Worm (Caenorhabditis elegans): ENCODE measurements around the gene unc-80.

unc-80 gene

ce11 chrV:20832554-20832963, 46.8 kb upstream of the unc-80 start:
- TF ChIP-seq sma-9 (GFP tag; optimal IDR thresholded peaks at IDR 0.05): peak; percentile 1
- no peak for TF ChIP-seq sma-9 (tag; optimal IDR thresholded peaks at IDR 0.05)
- no peak for TF ChIP-seq skn-1 (tag; optimal IDR thresholded peaks at IDR 0.05)
- peak in 1 of 2 experiments; percentile 35 for TF ChIP-seq lsy-2 (tag; optimal IDR thresholded peaks at IDR 0.05)
- peak; percentile 74 for TF ChIP-seq unc-55 (GFP tag; optimal IDR thresholded peaks at IDR 0.05)

DNA sequence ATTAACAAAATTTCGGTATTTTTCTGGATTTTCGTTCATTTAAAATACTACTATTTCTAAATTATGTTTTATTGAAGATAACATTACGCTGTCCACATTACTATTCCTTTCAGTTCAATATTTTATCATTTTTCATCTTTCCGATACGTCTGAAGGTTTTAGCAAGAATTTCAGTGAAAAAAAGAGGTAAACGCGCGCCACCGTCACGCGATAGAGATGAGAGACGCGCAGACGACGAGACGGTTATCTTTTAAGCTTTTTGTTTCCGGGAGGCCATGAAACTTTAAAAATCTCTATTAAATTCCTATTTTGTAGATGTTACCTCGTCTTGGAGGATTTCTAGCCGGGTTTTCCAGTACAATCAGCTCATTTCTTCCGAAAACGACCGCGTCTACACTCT, 41.6 kb upstream of the unc-80 start, which contains the start of gene mrps-12:
TSS of gene mrps-12 (plus strand) at position 316 of the 400 bp plus-strand sequence.
- TF ChIP-seq unc-55 (GFP tag; optimal IDR thresholded peaks at IDR 0.05) (peak; percentile 8), C34F6.9 (tag; optimal IDR thresholded peaks at IDR 0.05) (peak; percentile 54), nhr-25 (tag; optimal IDR thresholded peaks at IDR 0.05) (peak; percentile 4), mdl-1 (tag; optimal IDR thresholded peaks at IDR 0.05) (no peak), nhr-10 (tag; optimal IDR thresholded peaks at IDR 0.05) (no peak), ztf-1 (GFP tag; conservative IDR thresholded peaks at IDR 0.05) (no peak), mab-5 (tag; optimal IDR thresholded peaks at IDR 0.05) (no peak), nhr-21 (tag; optimal IDR thresholded peaks at IDR 0.05) (no peak), lsy-2 (tag; optimal IDR thresholded peaks at IDR 0.05) (peak in 1 of 2 experiments; percentile 42), peb-1 (tag; optimal IDR thresholded peaks at IDR 0.05) (no peak), nhr-77 (tag; optimal IDR thresholded peaks at IDR 0.05) (no peak), aly-2 (tag; optimal IDR thresholded peaks at IDR 0.05) (no peak), ama-1 (optimal IDR thresholded peaks at IDR 0.05) (no peak)

DNA sequence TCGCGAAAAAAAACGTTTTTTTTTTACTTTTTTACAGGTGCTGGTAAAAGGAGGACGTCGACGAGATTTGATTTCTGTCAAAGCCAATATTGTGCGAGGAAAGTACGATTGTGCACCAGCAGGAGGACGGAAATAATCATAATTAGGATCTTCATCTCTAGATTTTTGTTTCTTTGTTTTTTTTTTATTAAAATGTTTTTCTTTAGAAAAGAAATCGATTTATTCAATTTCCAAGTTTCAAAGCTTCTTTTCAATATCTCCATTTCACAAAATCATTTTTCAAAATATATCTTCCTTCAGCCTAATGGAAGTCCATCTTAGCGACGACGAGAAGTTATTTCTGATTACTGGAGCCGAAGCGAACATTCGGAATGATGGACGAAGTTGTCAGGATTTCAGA, 40.8 kb upstream of the unc-80 start, which contains the start of gene exos-7:
TSS of gene exos-7 (plus strand) at position 301 of the 400 bp plus-strand sequence.
- TF ChIP-seq aly-2 (tag; optimal IDR thresholded peaks at IDR 0.05) (no peak), lin-39 (tag; optimal IDR thresholded peaks at IDR 0.05) (no peak), ztf-4 (tag; optimal IDR thresholded peaks at IDR 0.05) (no peak), mdl-1 (tag; optimal IDR thresholded peaks at IDR 0.05) (no peak), ZK546.5 (tag; optimal IDR thresholded peaks at IDR 0.05) (no peak), nhr-77 (tag; optimal IDR thresholded peaks at IDR 0.05) (no peak), nhr-12 (tag; optimal IDR thresholded peaks at IDR 0.05) (no peak), elt-3 (tag; optimal IDR thresholded peaks at IDR 0.05) (no peak), sma-9 (GFP tag; optimal IDR thresholded peaks at IDR 0.05) (no peak), sma-9 (tag; optimal IDR thresholded peaks at IDR 0.05) (no peak), mab-5 (tag; optimal IDR thresholded peaks at IDR 0.05) (no peak), zag-1 (tag; optimal IDR thresholded peaks at IDR 0.05) (no peak), blmp-1 (tag; optimal IDR thresholded peaks at IDR 0.05; ENCODE audit: insufficient read depth) (no peak), sem-4 (tag; optimal IDR thresholded peaks at IDR 0.05) (no peak), mbf-1 (tag; optimal IDR thresholded peaks at IDR 0.05) (no peak), sma-3 (GFP tag; optimal IDR thresholded peaks at IDR 0.05) (no peak), nhr-21 (tag; optimal IDR thresholded peaks at IDR 0.05) (no peak)

DNA sequence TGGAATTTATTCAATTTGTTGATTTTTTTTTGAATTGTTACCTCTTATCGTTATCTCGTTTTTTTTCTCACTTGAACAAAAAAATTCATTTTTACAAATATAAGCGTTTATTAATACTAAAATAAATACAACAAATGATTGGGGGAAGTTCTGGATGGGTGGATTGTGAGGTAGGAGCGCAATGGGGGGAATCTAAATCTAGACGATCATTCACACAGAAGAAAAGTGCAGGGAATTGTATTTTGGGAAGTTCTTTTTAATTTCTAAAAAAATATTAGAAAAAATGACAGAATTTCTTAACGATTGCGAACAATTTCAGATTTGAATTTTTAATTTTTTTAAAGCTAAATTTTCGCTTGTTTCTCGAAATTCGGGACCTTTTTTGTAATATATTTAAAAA, 37.9 kb upstream of the unc-80 start:
- TF ChIP-seq peb-1 (tag; optimal IDR thresholded peaks at IDR 0.05) (no peak), ztf-4 (tag; optimal IDR thresholded peaks at IDR 0.05) (no peak), nhr-25 (tag; optimal IDR thresholded peaks at IDR 0.05) (no peak), ceh-82 (tag; optimal IDR thresholded peaks at IDR 0.05) (no peak), gmeb-1 (tag; optimal IDR thresholded peaks at IDR 0.05) (no peak), C34F6.9 (tag; optimal IDR thresholded peaks at IDR 0.05) (no peak), ZK546.5 (tag; optimal IDR thresholded peaks at IDR 0.05) (no peak), nhr-6 (tag; optimal IDR thresholded peaks at IDR 0.05) (no peak), blmp-1 (tag; optimal IDR thresholded peaks at IDR 0.05; ENCODE audit: insufficient read depth) (no peak), nhr-12 (tag; optimal IDR thresholded peaks at IDR 0.05) (no peak), unc-39 (tag; optimal IDR thresholded peaks at IDR 0.05) (no peak), sem-4 (tag; optimal IDR thresholded peaks at IDR 0.05) (no peak)

- TF ChIP-seq sma-3 (GFP tag; optimal IDR thresholded peaks at IDR 0.05) (peak; percentile 75), mab-5 (tag; optimal IDR thresholded peaks at IDR 0.05) (peak; percentile 33), crh-2 (tag; optimal IDR thresholded peaks at IDR 0.05) (peak; percentile 77), nhr-21 (tag; optimal IDR thresholded peaks at IDR 0.05) (peak; percentile 21), lin-11 (tag; optimal IDR thresholded peaks at IDR 0.05) (peak; percentile 54), ama-1 (optimal IDR thresholded peaks at IDR 0.05) (peak; percentile 81), C34F6.9 (tag; optimal IDR thresholded peaks at IDR 0.05) (peak; percentile 93), nhr-77 (tag; optimal IDR thresholded peaks at IDR 0.05) (no peak), fos-1 (tag; optimal IDR thresholded peaks at IDR 0.05) (peak; percentile 41), nhr-129 (tag; optimal IDR thresholded peaks at IDR 0.05) (peak; percentile 83), egl-27 (tag; optimal IDR thresholded peaks at IDR 0.05) (peak; percentile 30), ceh-82 (tag; optimal IDR thresholded peaks at IDR 0.05) (no peak), nhr-23 (tag; optimal IDR thresholded peaks at IDR 0.05) (no peak), snpc-4 (tag; optimal IDR thresholded peaks at IDR 0.05) (peak; percentile 56), ztf-11 (tag; optimal IDR thresholded peaks at IDR 0.05) (no peak), lsy-2 (tag; optimal IDR thresholded peaks at IDR 0.05) (peak; percentile 93 to 98), gmeb-1 (tag; optimal IDR thresholded peaks at IDR 0.05) (peak; percentile 69), unc-55 (GFP tag; optimal IDR thresholded peaks at IDR 0.05) (peak; percentile 92), elt-3 (tag; optimal IDR thresholded peaks at IDR 0.05) (no peak), nhr-12 (tag; optimal IDR thresholded peaks at IDR 0.05) (no peak), nhr-6 (tag; optimal IDR thresholded peaks at IDR 0.05) (no peak), ztf-4 (tag; optimal IDR thresholded peaks at IDR 0.05) (peak; percentile 62), nhr-11 (tag; optimal IDR thresholded peaks at IDR 0.05) (no peak), nhr-25 (tag; optimal IDR thresholded peaks at IDR 0.05) (peak; percentile 22), lin-13 (GFP tag; optimal IDR thresholded peaks at IDR 0.05) (peak; percentile 62), zag-1 (tag; optimal IDR thresholded peaks at IDR 0.05) (peak; percentile 25), sma-9 (GFP tag; optimal IDR thresholded peaks at IDR 0.05) (peak; percentile 58), sma-9 (tag; optimal IDR thresholded peaks at IDR 0.05) (no peak), sem-4 (tag; optimal IDR thresholded peaks at IDR 0.05) (peak; percentile 1)
These were observed 33.7 kb upstream of the unc-80 start, which contains the start of the genes F31D4.2 and fkb-6 for ce11 chrV:20845524-20846208. Gene F31D4.2, minus strand, starts transcription at chrV:20845546. Gene fkb-6, plus strand, starts transcription at chrV:20846158.
